Worm (Caenorhabditis elegans) whole organism, L1 larva: ENCODE data around the gene pap-3.

ENCODE experiments used
- C16A3.4 ChIP-seq: fragments of 150-350 bp; optimal IDR thresholded peaks from 2 replicates; lab custom pipeline; 2014; ENCODE audit warnings: missing biosample characterization, missing genetic modification characterization
- C34B4.2 ChIP-seq: sonication (generic microtip); optimal IDR thresholded peaks from 2 replicates; lab custom pipeline; 2017; ENCODE audit warnings: mild to moderate bottlenecking, missing genetic modification characterization, missing compliant biosample characterization
- F16B12.6 ChIP-seq: fragments of 150-350 bp; optimal IDR thresholded peaks from 2 replicates; lab custom pipeline; 2014; ENCODE audit warnings: missing biosample characterization, missing genetic modification characterization
- Y116A8C.19 ChIP-seq: sonication (generic microtip); optimal IDR thresholded peaks from 2 replicates; lab custom pipeline; 2016; ENCODE audit warnings: missing compliant biosample characterization, missing genetic modification characterization, borderline replicate concordance
- aha-1 ChIP-seq: fragments of 150-350 bp; optimal IDR thresholded peaks from 2 replicates; lab custom pipeline; 2014; ENCODE audit warnings: missing biosample characterization, missing genetic modification characterization
- alr-1 ChIP-seq: fragments of 200-800 bp; sonication (Bioruptor generic); optimal IDR thresholded peaks from 2 replicates; lab custom pipeline; 2018; ENCODE audit warnings: borderline replicate concordance, mild to moderate bottlenecking, missing genetic modification characterization, missing compliant biosample characterization
- blmp-1 ChIP-seq: fragments of 150-350 bp; optimal IDR thresholded peaks from 2 replicates; lab custom pipeline; 2014; ENCODE audit warnings: missing biosample characterization, missing genetic modification characterization
- ceh-63 ChIP-seq: fragments of 200-800 bp; sonication (Bioruptor generic); optimal IDR thresholded peaks from 2 replicates; lab custom pipeline; 2018; ENCODE audit warnings: mild to moderate bottlenecking, missing genetic modification characterization, missing compliant biosample characterization
- ceh-8 ChIP-seq: fragments of 200-800 bp; sonication (Bioruptor generic); optimal IDR thresholded peaks from 2 replicates; lab custom pipeline; 2018; ENCODE audit warnings: mild to moderate bottlenecking, missing genetic modification characterization, moderate library complexity, missing compliant biosample characterization
- dpl-1 ChIP-seq, 3 experiments: fragments of 150-350 bp in 2 of 3; sonication (generic microtip) in 1 of 3; optimal IDR thresholded peaks; 2 replicates each; lab custom pipeline; 2014 to 2017; ENCODE audit warnings: missing biosample characterization in 3 of 3, missing genetic modification characterization in 3 of 3, missing genetic modification reagents in 3 of 3
- efl-1 ChIP-seq, 4 experiments: fragments of 150-350 bp; optimal IDR thresholded peaks in 3 of 4; peaks in 1 of 4; 1 replicate in 1 of 4; 2 replicates in 3 of 4; lab custom pipeline; 2014; ENCODE audit warnings: missing biosample characterization in 2 of 4, missing genetic modification characterization in 2 of 4, missing genetic modification reagents in 2 of 4
- efl-3 ChIP-seq: fragments of 200-800 bp; sonication (Bioruptor generic); optimal IDR thresholded peaks from 2 replicates; lab custom pipeline; 2018; ENCODE audit warnings: mild to moderate bottlenecking, missing genetic modification characterization, missing compliant biosample characterization
- egl-13 ChIP-seq: sonication (generic microtip); optimal IDR thresholded peaks from 2 replicates; lab custom pipeline; 2016; ENCODE audit warnings: missing genotype, missing genetic modification reagents, missing genetic modification characterization, missing compliant biosample characterization
- elt-2 ChIP-seq: sonication (generic microtip); optimal IDR thresholded peaks from 2 replicates; lab custom pipeline; 2016; ENCODE audit warnings: missing genetic modification characterization, mild to moderate bottlenecking, inconsistent platforms, missing compliant biosample characterization, missing genetic modification reagents
- elt-3 ChIP-seq, 6 experiments: fragments of 150-350 bp in 1 of 6; sonication (generic microtip); optimal IDR thresholded peaks; 2 replicates each; lab custom pipeline; 2017 to 2018; ENCODE audit warnings: missing biosample characterization in 6 of 6, missing genetic modification characterization in 6 of 6, inconsistent platforms in 1 of 6
- ets-5 ChIP-seq: fragments of 200-800 bp; sonication (Bioruptor generic); IDR thresholded peaks from 2 replicates; pipeline ENCODE4 v1.3.6; 2022; ENCODE audit warnings: missing genetic modification characterization, missing compliant biosample characterization
- fkh-10 ChIP-seq: sonication (generic microtip); optimal IDR thresholded peaks from 2 replicates; lab custom pipeline; 2017; ENCODE audit warnings: missing biosample characterization, missing genetic modification reagents, missing genetic modification characterization
- fkh-4 ChIP-seq: sonication (generic microtip); optimal IDR thresholded peaks from 2 replicates; lab custom pipeline; 2016; ENCODE audit warnings: missing compliant biosample characterization, missing genetic modification characterization, borderline replicate concordance
- grh-1 ChIP-seq: fragments of 200-800 bp; sonication (Bioruptor generic); IDR thresholded peaks from 2 replicates; pipeline ENCODE4 v1.3.6; 2022; ENCODE audit warnings: missing genetic modification reagents, missing genetic modification characterization, missing compliant biosample characterization
- hlh-17 ChIP-seq: fragments of 200-800 bp; sonication (Bioruptor generic); optimal IDR thresholded peaks from 2 replicates; lab custom pipeline; 2018; ENCODE audit warnings: missing genetic modification characterization, mild to moderate bottlenecking, missing compliant biosample characterization, moderate library complexity, borderline replicate concordance
- irx-1 ChIP-seq: sonication (generic microtip); optimal IDR thresholded peaks from 2 replicates; lab custom pipeline; 2016; ENCODE audit warnings: missing genetic modification characterization, missing compliant biosample characterization
- jun-1 ChIP-seq: fragments of 150-350 bp; optimal IDR thresholded peaks from 2 replicates; lab custom pipeline; 2014; ENCODE audit warnings: missing biosample characterization, missing genetic modification reagents, missing genetic modification characterization
- lin-15B ChIP-seq: fragments of 150-350 bp; sonication (generic microtip); optimal IDR thresholded peaks from 3 replicates; lab custom pipeline; 2014; ENCODE audit warnings: missing biosample characterization, missing genetic modification characterization
- lin-35 ChIP-seq, 2 experiments: fragments of 150-350 bp; optimal IDR thresholded peaks; 2 replicates each; lab custom pipeline; 2014; ENCODE audit warnings: missing biosample characterization in 2 of 2, missing genetic modification characterization in 2 of 2, missing genetic modification reagents in 2 of 2
- lir-3 ChIP-seq: sonication (generic microtip); optimal IDR thresholded peaks from 2 replicates; lab custom pipeline; 2016; ENCODE audit warnings: mild to moderate bottlenecking, missing genetic modification characterization, moderate library complexity, missing compliant biosample characterization; ENCODE audit not compliant: poor library complexity
- mab-9 ChIP-seq: fragments of 200-800 bp; sonication (Bioruptor generic); IDR thresholded peaks from 2 replicates; pipeline ENCODE4 v1.3.6; 2022; ENCODE audit warnings: missing genetic modification reagents, missing genetic modification characterization, missing compliant biosample characterization
- mdl-1 ChIP-seq, 2 experiments: fragments of 150-350 bp; optimal IDR thresholded peaks; 2 replicates each; lab custom pipeline; 2014 to 2017; ENCODE audit warnings: missing biosample characterization in 2 of 2, missing genetic modification characterization in 2 of 2, inconsistent platforms in 1 of 2
- mef-2 ChIP-seq: fragments of 150-350 bp; optimal IDR thresholded peaks from 2 replicates; lab custom pipeline; 2014; ENCODE audit warnings: missing biosample characterization, missing genetic modification characterization
- mep-1 ChIP-seq: fragments of 150-350 bp; optimal IDR thresholded peaks from 2 replicates; lab custom pipeline; 2014; ENCODE audit warnings: missing biosample characterization, missing genetic modification characterization
- nhr-11 ChIP-seq: fragments of 150-350 bp; optimal IDR thresholded peaks from 2 replicates; lab custom pipeline; 2014; ENCODE audit warnings: missing biosample characterization, missing genetic modification characterization
- nhr-19 ChIP-seq: fragments of 200-800 bp; sonication (Bioruptor generic); conservative IDR thresholded peaks from 2 replicates; pipeline ENCODE4 v1.3.6; 2022; ENCODE audit warnings: missing genetic modification characterization, missing compliant biosample characterization
- nhr-20 ChIP-seq: sonication (generic microtip); optimal IDR thresholded peaks from 2 replicates; lab custom pipeline; 2016; ENCODE audit warnings: mild to moderate bottlenecking, missing genetic modification characterization, missing compliant biosample characterization
- nhr-28 ChIP-seq: fragments of 150-350 bp; optimal IDR thresholded peaks from 2 replicates; lab custom pipeline; 2014; ENCODE audit warnings: missing biosample characterization, missing genetic modification characterization
- nhr-47 ChIP-seq: sonication (generic microtip); optimal IDR thresholded peaks from 2 replicates; lab custom pipeline; 2016; ENCODE audit warnings: mild to moderate bottlenecking, missing genetic modification characterization, moderate library complexity, missing compliant biosample characterization
- nhr-77 ChIP-seq: fragments of 150-350 bp; optimal IDR thresholded peaks from 2 replicates; lab custom pipeline; 2014; ENCODE audit warnings: missing biosample characterization, missing genetic modification characterization
- nhr-90 ChIP-seq: sonication (generic microtip); optimal IDR thresholded peaks from 2 replicates; lab custom pipeline; 2016; ENCODE audit warnings: mild to moderate bottlenecking, missing genetic modification characterization, missing compliant biosample characterization; ENCODE audit not compliant: poor library complexity
- pqm-1 ChIP-seq: sonication (generic microtip); optimal IDR thresholded peaks from 3 replicates; lab custom pipeline; 2017; ENCODE audit warnings: missing biosample characterization, missing genetic modification characterization
- rnt-1 ChIP-seq: sonication (generic microtip); optimal IDR thresholded peaks from 2 replicates; lab custom pipeline; 2016; ENCODE audit warnings: mild to moderate bottlenecking, missing genetic modification characterization, moderate library complexity, missing compliant biosample characterization
- skn-1 ChIP-seq: fragments of 150-350 bp; optimal IDR thresholded peaks from 2 replicates; lab custom pipeline; 2014; ENCODE audit warnings: missing biosample characterization, missing genetic modification characterization
- snu-23 ChIP-seq: sonication (generic microtip); optimal IDR thresholded peaks from 2 replicates; lab custom pipeline; 2016; ENCODE audit warnings: missing genetic modification characterization, missing compliant biosample characterization
- sptf-1 ChIP-seq: fragments of 150-350 bp; optimal IDR thresholded peaks from 2 replicates; lab custom pipeline; 2014; ENCODE audit warnings: missing biosample characterization, missing genetic modification characterization
- swsn-7 ChIP-seq: sonication (generic microtip); optimal IDR thresholded peaks from 2 replicates; lab custom pipeline; 2016; ENCODE audit warnings: missing genetic modification characterization, missing compliant biosample characterization
- unc-130 ChIP-seq: fragments of 150-350 bp; optimal IDR thresholded peaks from 2 replicates; lab custom pipeline; 2017; ENCODE audit warnings: missing biosample characterization, missing genetic modification characterization, inconsistent platforms
- unc-30 ChIP-seq: sonication (generic microtip); optimal IDR thresholded peaks from 2 replicates; lab custom pipeline; 2017; ENCODE audit warnings: missing biosample characterization, missing genetic modification characterization
- unc-62 ChIP-seq: fragments of 150-350 bp; optimal IDR thresholded peaks from 2 replicates; lab custom pipeline; 2014; ENCODE audit warnings: missing biosample characterization, missing genetic modification reagents, missing genetic modification characterization
- unc-86 ChIP-seq: sonication (generic microtip); optimal IDR thresholded peaks from 2 replicates; lab custom pipeline; 2016; ENCODE audit warnings: missing genetic modification characterization, missing compliant biosample characterization
- unc-98 ChIP-seq: fragments of 200-800 bp; sonication (Bioruptor generic); IDR thresholded peaks from 2 replicates; pipeline ENCODE4 v1.3.6; 2022; ENCODE audit warnings: missing genetic modification characterization, missing compliant biosample characterization
- xbp-1 ChIP-seq: sonication (generic microtip); optimal IDR thresholded peaks from 2 replicates; lab custom pipeline; 2016; ENCODE audit warnings: missing genetic modification characterization, missing compliant biosample characterization
- zag-1 ChIP-seq: fragments of 150-350 bp; optimal IDR thresholded peaks from 2 replicates; lab custom pipeline; 2014; ENCODE audit warnings: missing biosample characterization, missing genetic modification characterization
- zip-4 ChIP-seq: fragments of 200-800 bp; sonication (Bioruptor generic); optimal IDR thresholded peaks from 2 replicates; lab custom pipeline; 2018; ENCODE audit warnings: mild to moderate bottlenecking, missing genetic modification characterization, moderate library complexity, missing compliant biosample characterization
- ztf-11 ChIP-seq, 2 experiments: sonication (generic microtip); optimal IDR thresholded peaks; 2 replicates each; lab custom pipeline; 2016 to 2017; ENCODE audit warnings: missing genetic modification characterization in 2 of 2, missing biosample characterization in 1 of 2, missing compliant biosample characterization in 1 of 2

The pap-3 gene

DNA sequence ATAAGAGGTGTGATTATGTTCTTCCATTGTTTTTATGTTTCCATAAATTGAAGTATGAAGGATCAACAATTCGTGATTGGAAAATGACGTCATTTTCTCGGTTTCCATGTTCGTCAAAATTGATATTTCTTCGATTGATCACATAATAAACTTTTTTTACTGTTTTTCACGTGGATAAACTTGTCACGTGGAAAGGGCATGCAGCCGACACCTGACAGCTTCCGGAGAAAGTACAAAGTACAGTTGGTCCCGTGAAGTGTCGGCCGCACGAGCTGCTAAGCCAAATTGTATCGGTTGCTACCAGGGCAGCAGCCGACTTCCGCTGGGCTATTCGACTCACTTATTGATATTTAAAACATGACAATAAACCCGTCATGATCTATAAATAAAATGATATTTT, 25.3 kb upstream of the pap-3 start (continued):
- TF ChIP-seq efl-1 (optimal IDR thresholded peaks at IDR 0.05; lab: Kevin White, UChicago) (no peak), efl-1 (GFP tag; optimal IDR thresholded peaks at IDR 0.05 in 1 of 2; lab: Kevin White, UChicago) (no peak), unc-86 (no peak), egl-13 (tag; lab: Kevin White, UChicago) (no peak), rnt-1 (tag; lab: Kevin White, UChicago) (no peak), zip-4 (GFP tag; lab: Kevin White, UChicago) (no peak), C34B4.2 (tag; lab: Kevin White, UChicago) (no peak), nhr-77 (tag; lab: Kevin White, UChicago) (no peak), grh-1 (GFP tag; lab: Robert Waterston, UW) (0 out of 2 replicates have a peak, but pooled peaks have one; percentile 14), nhr-47 (tag; lab: Kevin White, UChicago) (peak; percentile 40), xbp-1 (tag; lab: Kevin White, UChicago) (no peak), lin-15B (tag; lab: Kevin White, UChicago) (no peak), ceh-63 (GFP tag; lab: Kevin White, UChicago) (no peak), pqm-1 (tag; lab: Kevin White, UChicago) (no peak), snu-23 (GFP tag; lab: Kevin White, UChicago) (peak; percentile 35), ceh-8 (GFP tag; lab: Kevin White, UChicago) (no peak), nhr-20 (tag; lab: Kevin White, UChicago) (peak; percentile 50), skn-1 (tag; lab: Kevin White, UChicago) (no peak), nhr-28 (tag; lab: Kevin White, UChicago) (no peak), mab-9 (GFP tag; lab: Robert Waterston, UW) (no peak), C16A3.4 (tag; lab: Kevin White, UChicago) (no peak), nhr-19 (GFP tag; lab: Robert Waterston, UW) (0 out of 2 replicates have a peak, but pooled peaks have one; percentile 21), unc-30 (no peak), alr-1 (tag; lab: Kevin White, UChicago) (no peak), mdl-1 (tag; optimal IDR thresholded peaks at IDR 0.05; lab: Kevin White, UChicago) (no peak), Y116A8C.19 (tag; lab: Kevin White, UChicago) (no peak), mef-2 (tag; lab: Kevin White, UChicago) (no peak), blmp-1 (tag; lab: Kevin White, UChicago) (no peak), zag-1 (no peak), unc-98 (GFP tag; lab: Robert Waterston, UW) (no peak), aha-1 (no peak), efl-3 (GFP tag; lab: Kevin White, UChicago) (no peak), mep-1 (tag; lab: Kevin White, UChicago) (no peak), nhr-11 (tag; lab: Kevin White, UChicago) (no peak), jun-1 (tag; lab: Kevin White, UChicago) (no peak), sptf-1 (tag; lab: Kevin White, UChicago) (no peak), ets-5 (GFP tag; lab: Robert Waterston, UW) (no peak), fkh-4 (tag; lab: Kevin White, UChicago) (no peak), dpl-1 (GFP tag; optimal IDR thresholded peaks at IDR 0.05; lab: Kevin White, UChicago) (no peak), unc-62 (GFP tag; lab: Kevin White, UChicago) (no peak), F16B12.6 (tag; lab: Kevin White, UChicago) (no peak), lin-35 (GFP tag; optimal IDR thresholded peaks at IDR 0.05; lab: Kevin White, UChicago) (no peak), elt-2 (tag; lab: Kevin White, UChicago) (no peak), elt-3 (tag; optimal IDR thresholded peaks at IDR 0.05; lab: Kevin White, UChicago) (no peak), lir-3 (tag; lab: Kevin White, UChicago) (no peak), swsn-7 (tag; lab: Kevin White, UChicago) (no peak), nhr-90 (peak; percentile 59), fkh-10 (no peak), hlh-17 (no peak), unc-130 (tag; lab: Kevin White, UChicago) (no peak), irx-1 (tag; lab: Kevin White, UChicago) (no peak), ztf-11 (tag; optimal IDR thresholded peaks at IDR 0.05; lab: Kevin White, UChicago) (no peak)
- TF ChIP-seq, all 84 proteins: peak for 10
